Fruit fly (Drosophila melanogaster): ENCODE measurements around the gene Diedel.

The Diedel gene

DNA sequence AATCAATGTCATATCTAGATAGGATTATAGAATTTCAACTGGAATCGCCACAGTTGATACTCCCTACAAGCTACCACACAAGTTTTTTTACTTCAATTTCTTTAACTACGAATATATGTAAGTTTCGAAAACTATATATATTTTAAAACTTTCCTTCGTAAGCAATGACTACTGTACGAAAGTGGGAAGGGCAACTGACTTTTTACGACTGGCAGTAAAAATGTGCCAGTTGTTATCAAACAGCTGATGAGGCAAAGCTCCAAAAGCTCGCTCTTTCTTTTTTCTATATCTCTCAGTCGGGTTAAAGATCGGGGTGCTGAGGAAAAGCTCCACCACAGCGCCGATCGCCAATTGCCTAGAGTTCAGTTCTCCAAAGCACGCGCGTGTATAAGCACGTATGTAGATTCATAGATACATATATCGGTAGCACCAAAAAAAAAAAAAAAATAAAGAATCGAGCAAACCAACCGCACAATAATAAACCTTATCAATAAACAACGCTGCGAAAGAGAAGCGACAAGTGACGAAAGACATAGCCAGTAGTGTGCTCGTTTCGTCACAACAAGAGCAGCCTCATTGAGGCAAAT lies 14.6 kb upstream of the Diedel start (continued):
- TF ChIP-seq fd3F (GFP tag; optimal IDR thresholded peaks at IDR 0.05) (peak; percentile 59), CG10979 (tag; optimal IDR thresholded peaks at IDR 0.05) (peak; percentile 27), Xbp1 (GFP tag; optimal IDR thresholded peaks at IDR 0.05) (peak; percentile 47), CG13287 (GFP tag; IDR thresholded peaks at IDR 0.05; ENCODE audit: partially characterized antibody) (peak; percentile 34; the same call in 1 of the 2 replicates), CG3838 (GFP tag; optimal IDR thresholded peaks at IDR 0.05) (peak; percentile 62), ewg (GFP tag; optimal IDR thresholded peaks at IDR 0.05) (peak; percentile 30), ab (GFP tag; optimal IDR thresholded peaks at IDR 0.05) (no peak), hkb (optimal IDR thresholded peaks at IDR 0.05) (no peak), hkb (GFP tag; IDR thresholded peaks at IDR 0.05) (peak; percentile 76), Atf6 (GFP tag; IDR thresholded peaks at IDR 0.05) (peak; percentile 71), aop (GFP tag; IDR thresholded peaks at IDR 0.05) (no peak), CG2712 (tag; optimal IDR thresholded peaks at IDR 0.05) (peak; percentile 58), zfh2 (GFP tag; optimal IDR thresholded peaks at IDR 0.05) (peak; percentile 42), vnd (GFP tag; IDR thresholded peaks at IDR 0.05; ENCODE audit: partially characterized antibody) (no peak), Atf-2 (GFP tag; optimal IDR thresholded peaks at IDR 0.05) (no peak), CG8359 (GFP tag; optimal IDR thresholded peaks at IDR 0.05; ENCODE audit: borderline replicate concordance) (peak; percentile 28), chn (GFP tag; optimal IDR thresholded peaks at IDR 0.05) (no peak), CG3995 (GFP tag; optimal IDR thresholded peaks at IDR 0.05) (no peak), CG8388 (GFP tag; optimal IDR thresholded peaks at IDR 0.05) (peak; percentile 25), sob (GFP tag; IDR thresholded peaks at IDR 0.05) (peak; percentile 66), tgo (GFP tag; IDR thresholded peaks at IDR 0.05) (peak; percentile 62; the same call in 2 of the 3 replicates), Lim3 (GFP tag; IDR thresholded peaks at IDR 0.05) (no peak), CG10462 (GFP tag; optimal IDR thresholded peaks at IDR 0.05) (no peak), CG18764 (GFP tag; optimal IDR thresholded peaks at IDR 0.05) (no peak), B-H2 (GFP tag; optimal IDR thresholded peaks at IDR 0.05) (peak; percentile 52), CG9215 (GFP tag; IDR thresholded peaks at IDR 0.05) (no peak), Tbp (GFP tag; optimal IDR thresholded peaks at IDR 0.05) (no peak), jigr1 (GFP tag; IDR thresholded peaks at IDR 0.05) (no peak), sc (optimal IDR thresholded peaks at IDR 0.05) (no peak), sc (GFP tag; optimal IDR thresholded peaks at IDR 0.05) (peak; percentile 0), CG9797 (GFP tag; optimal IDR thresholded peaks at IDR 0.05) (no peak), CG15269 (tag; optimal IDR thresholded peaks at IDR 0.05) (peak; percentile 79), CG4404 (GFP tag; IDR thresholded peaks at IDR 0.05) (no peak; the same call in 1 of the 2 replicates), unpg (GFP tag; optimal IDR thresholded peaks at IDR 0.05) (peak; percentile 78), Stat92E (GFP tag; optimal IDR thresholded peaks at IDR 0.05) (no peak), Lhr (GFP tag; optimal IDR thresholded peaks at IDR 0.05) (no peak), CrebB (tag; optimal IDR thresholded peaks at IDR 0.05) (peak; percentile 61), psq (GFP tag; optimal IDR thresholded peaks at IDR 0.05) (no peak), CG5953 (GFP tag; IDR thresholded peaks at IDR 0.05) (0 out of 2 replicates have a peak, but pooled peaks have one; percentile 15), bigmax (GFP tag; optimal IDR thresholded peaks at IDR 0.05) (no peak), Usf (GFP tag; optimal IDR thresholded peaks at IDR 0.05) (no peak), Aef1 (GFP tag; IDR thresholded peaks at IDR 0.05) (peak; percentile 49; the same call in 2 of the 3 replicates), CG12391 (tag; optimal IDR thresholded peaks at IDR 0.05) (peak; percentile 62), Lpt (GFP tag; optimal IDR thresholded peaks at IDR 0.05) (no peak), cg (GFP tag; optimal IDR thresholded peaks at IDR 0.05) (no peak), wdn (GFP tag; IDR thresholded peaks at IDR 0.05) (peak; percentile 45; the same call in 1 of the 2 replicates), CG32772 (GFP tag; IDR thresholded peaks at IDR 0.05) (0 out of 2 replicates have a peak, but pooled peaks have one; percentile 6), Awh (GFP tag; IDR thresholded peaks at IDR 0.05) (no peak), gro (GFP tag; optimal IDR thresholded peaks at IDR 0.05) (peak; percentile 39), her (GFP tag; optimal IDR thresholded peaks at IDR 0.05) (no peak), mld (GFP tag; IDR thresholded peaks at IDR 0.05; ENCODE audit: partially characterized antibody) (no peak)
